Worm (Caenorhabditis elegans): Measurements from ENCODE around the gene ZK856.11.

- no peak for TF ChIP-seq unc-39 (tag; optimal IDR thresholded peaks at IDR 0.05)
- no peak for TF ChIP-seq nhr-11 (tag; optimal IDR thresholded peaks at IDR 0.05)
- TF ChIP-seq lin-13 (GFP tag; optimal IDR thresholded peaks at IDR 0.05), result no peak
- no peak for TF ChIP-seq crh-2 (tag; optimal IDR thresholded peaks at IDR 0.05)
- TF ChIP-seq skn-1 (tag; optimal IDR thresholded peaks at IDR 0.05), result no peak
- TF ChIP-seq nhr-21 (tag; optimal IDR thresholded peaks at IDR 0.05), result no peak
- TF ChIP-seq egl-27 (tag; optimal IDR thresholded peaks at IDR 0.05), result no peak
- TF ChIP-seq nhr-12 (tag; optimal IDR thresholded peaks at IDR 0.05), result no peak
- TF ChIP-seq lsy-2 (tag; optimal IDR thresholded peaks at IDR 0.05), result peak in 1 of 2 experiments; percentile 38
- no peak for TF ChIP-seq F13H6.1 (tag; optimal IDR thresholded peaks at IDR 0.05)
- no peak for TF ChIP-seq unc-62 (GFP tag; optimal IDR thresholded peaks at IDR 0.05)
- TF ChIP-seq nhr-25 (tag; optimal IDR thresholded peaks at IDR 0.05), result no peak
- TF ChIP-seq nhr-77 (tag; optimal IDR thresholded peaks at IDR 0.05), result no peak
Observed at ce11 chrV:10247673-10248239, 43.0 kb upstream of the ZK856.11 start.

All from whole organism, L2 larva.